Fruit fly (Drosophila melanogaster) whole organism, embryonic: ENCODE data around the gene klu.

Experiments used
- Aef1 ChIP-seq: fragments of 200-800 bp; sonication (Bioruptor generic); IDR thresholded peaks from 3 replicates; pipeline ENCODE4 v1.3.6; 2022; ENCODE audit warnings: missing biosample characterization, missing genetic modification characterization
- CG11085 ChIP-seq: fragments of 200-800 bp; sonication (Bioruptor generic); IDR thresholded peaks from 2 replicates; pipeline ENCODE4 v1.3.6; 2022; ENCODE audit warnings: missing biosample characterization, missing genetic modification characterization
- CG11504 ChIP-seq: fragments of 200-800 bp; sonication (Bioruptor generic); optimal IDR thresholded peaks from 3 replicates; lab custom pipeline; 2019; ENCODE audit warnings: missing biosample characterization, mild to moderate bottlenecking, missing genetic modification characterization, moderate library complexity
- CG14667 ChIP-seq: fragments of 200-800 bp; sonication (Bioruptor generic); IDR thresholded peaks from 2 replicates; pipeline ENCODE4 v1.3.6; 2022; ENCODE audit warnings: missing biosample characterization, missing genetic modification characterization
- CG15696 ChIP-seq: fragments of 200-800 bp; sonication (Bioruptor generic); optimal IDR thresholded peaks from 2 replicates; lab custom pipeline; 2019; ENCODE audit warnings: missing biosample characterization, mild to moderate bottlenecking, missing genetic modification characterization, moderate library complexity
- CG17385 ChIP-seq: fragments of 200-800 bp; sonication (Bioruptor generic); optimal IDR thresholded peaks from 3 replicates; lab custom pipeline; 2018; ENCODE audit warnings: missing biosample characterization, mild to moderate bottlenecking, missing genetic modification characterization
- CG3065 ChIP-seq: fragments of 200-800 bp; sonication (Bioruptor generic); optimal IDR thresholded peaks from 2 replicates; lab custom pipeline; 2016; ENCODE audit warnings: missing biosample characterization, missing genetic modification characterization
- CG7556 ChIP-seq: fragments of 200-800 bp; sonication (Bioruptor generic); optimal IDR thresholded peaks from 2 replicates; lab custom pipeline; 2017; ENCODE audit warnings: missing biosample characterization, mild to moderate bottlenecking, missing genetic modification characterization
- CG8290 ChIP-seq, 3 experiments: fragments of 200-800 bp; sonication (Bioruptor generic); optimal IDR thresholded peaks; 2 replicates each; lab custom pipeline; 2016 to 2019; ENCODE audit warnings: missing biosample characterization in 3 of 3, missing genetic modification characterization in 3 of 3, mild to moderate bottlenecking in 2 of 3, moderate library complexity in 1 of 3
- Deaf1 ChIP-seq: fragments of 200-800 bp; optimal IDR thresholded peaks from 3 replicates; lab custom pipeline; 2019; ENCODE audit warnings: missing biosample characterization, mild to moderate bottlenecking, missing genetic modification characterization, moderate library complexity
- Dfd ChIP-seq, 2 experiments: fragments of >200 bp; optimal IDR thresholded peaks; 2 replicates each; lab custom pipeline; 2017; ENCODE audit warnings: missing biosample characterization in 2 of 2, missing genetic modification characterization in 2 of 2
- E2f1 ChIP-seq: fragments of 200-800 bp; sonication (Bioruptor generic); IDR thresholded peaks from 2 replicates; pipeline ENCODE4 v1.3.6; 2022; ENCODE audit warnings: missing biosample characterization, missing genetic modification characterization
- Hand ChIP-seq: fragments of 200-800 bp; sonication (Bioruptor generic); optimal IDR thresholded peaks from 2 replicates; lab custom pipeline; 2017; ENCODE audit warnings: mild to moderate bottlenecking, missing biosample characterization, missing genetic modification reagents, missing genetic modification characterization
- Mrtf ChIP-seq: fragments of 200-800 bp; sonication (Bioruptor generic); IDR thresholded peaks from 3 replicates; pipeline ENCODE4 v1.3.6; 2022; ENCODE audit warnings: missing biosample characterization, missing genetic modification characterization
- Vsx1 ChIP-seq: fragments of 200-800 bp; sonication (Bioruptor generic); optimal IDR thresholded peaks from 2 replicates; lab custom pipeline; 2017; ENCODE audit warnings: missing biosample characterization, mild to moderate bottlenecking, missing genetic modification characterization, missing genetic modification reagents
- abd-A ChIP-seq: fragments of 200-800 bp; sonication (Bioruptor generic); optimal IDR thresholded peaks from 3 replicates; lab custom pipeline; 2019; ENCODE audit warnings: missing biosample characterization, mild to moderate bottlenecking, missing genetic modification characterization, moderate library complexity
- bab2 ChIP-seq: fragments of 200-800 bp; sonication (Bioruptor generic); optimal IDR thresholded peaks from 2 replicates; lab custom pipeline; 2016; ENCODE audit warnings: missing biosample characterization, missing genetic modification characterization
- bsh ChIP-seq, 2 experiments: fragments of 200-800 bp; sonication (Bioruptor generic); optimal IDR thresholded peaks; 2 replicates each; lab custom pipeline; 2017 to 2018; ENCODE audit warnings: mild to moderate bottlenecking in 2 of 2, missing biosample characterization in 2 of 2, missing genetic modification characterization in 2 of 2, moderate library complexity in 1 of 2
- dysf ChIP-seq: fragments of 200-800 bp; sonication (Bioruptor generic); IDR thresholded peaks from 3 replicates; pipeline ENCODE4 v1.3.6; 2022; ENCODE audit warnings: missing biosample characterization, missing genetic modification characterization
- grn ChIP-seq: fragments of 200-800 bp; sonication (Bioruptor generic); optimal IDR thresholded peaks from 3 replicates; lab custom pipeline; 2017; ENCODE audit warnings: missing biosample characterization, missing genetic modification characterization
- gsb ChIP-seq: fragments of 200-800 bp; sonication (Bioruptor generic); IDR thresholded peaks from 2 replicates; pipeline ENCODE4 v1.3.6; 2022; ENCODE audit warnings: missing biosample characterization, missing genetic modification characterization
- insv ChIP-seq, 2 experiments: fragments of 200-800 bp; sonication (Bioruptor generic); optimal IDR thresholded peaks; 3 replicates each; lab custom pipeline; 2016 to 2018; ENCODE audit warnings: missing biosample characterization in 2 of 2, missing genetic modification characterization in 2 of 2
- kni ChIP-seq: fragments of 200-800 bp; sonication (Bioruptor generic); optimal IDR thresholded peaks from 3 replicates; lab custom pipeline; 2017; ENCODE audit warnings: mild to moderate bottlenecking, missing biosample characterization, missing genetic modification reagents, missing genetic modification characterization
- maf-S ChIP-seq: fragments of 200-800 bp; sonication (Bioruptor generic); optimal IDR thresholded peaks from 2 replicates; lab custom pipeline; 2016; ENCODE audit warnings: missing biosample characterization, missing genetic modification characterization
- nom ChIP-seq: fragments of 200-800 bp; sonication (Bioruptor generic); optimal IDR thresholded peaks from 2 replicates; lab custom pipeline; 2017; ENCODE audit warnings: missing biosample characterization, missing genetic modification characterization, mild to moderate bottlenecking, moderate library complexity, missing genetic modification reagents
- oc ChIP-seq: fragments of 200-800 bp; sonication (Bioruptor generic); optimal IDR thresholded peaks from 2 replicates; lab custom pipeline; 2018; ENCODE audit warnings: missing biosample characterization, mild to moderate bottlenecking, missing genetic modification characterization, moderate library complexity
- pros ChIP-seq: fragments of 200-800 bp; sonication (Bioruptor generic); optimal IDR thresholded peaks from 3 replicates; lab custom pipeline; 2019; ENCODE audit warnings: missing biosample characterization, mild to moderate bottlenecking, missing genetic modification characterization, moderate library complexity
- sd ChIP-seq: fragments of 200-800 bp; sonication (Bioruptor generic); optimal IDR thresholded peaks from 3 replicates; lab custom pipeline; 2018; ENCODE audit warnings: missing biosample characterization, mild to moderate bottlenecking, missing genetic modification characterization, moderate library complexity
- sens ChIP-seq: fragments of 200-800 bp; sonication (Bioruptor generic); peaks from one replicate; lab custom pipeline; 2016; ENCODE audit warnings: missing biosample characterization, missing genetic modification characterization
- vvl ChIP-seq: fragments of 200-800 bp; sonication (Bioruptor generic); IDR thresholded peaks from 2 replicates; pipeline ENCODE4 v1.3.6; 2022; ENCODE audit warnings: missing biosample characterization, missing genetic modification characterization

Gene klu

dm6 chr3L:11025261-11025660, 16.3 kb upstream of the klu start, which contains the start of gene CG32079:
Gene CG32079 (plus strand): TSS chr3L:11025561.
- TF ChIP-seq gsb (GFP tag; lab: Robert Waterston, UW) (no peak), Mrtf (GFP tag; lab: Robert Waterston, UW) (0 out of 3 replicates have a peak, but pooled peaks have one; percentile 35)
- TF ChIP-seq, all 482 proteins: peak for 1

DNA sequence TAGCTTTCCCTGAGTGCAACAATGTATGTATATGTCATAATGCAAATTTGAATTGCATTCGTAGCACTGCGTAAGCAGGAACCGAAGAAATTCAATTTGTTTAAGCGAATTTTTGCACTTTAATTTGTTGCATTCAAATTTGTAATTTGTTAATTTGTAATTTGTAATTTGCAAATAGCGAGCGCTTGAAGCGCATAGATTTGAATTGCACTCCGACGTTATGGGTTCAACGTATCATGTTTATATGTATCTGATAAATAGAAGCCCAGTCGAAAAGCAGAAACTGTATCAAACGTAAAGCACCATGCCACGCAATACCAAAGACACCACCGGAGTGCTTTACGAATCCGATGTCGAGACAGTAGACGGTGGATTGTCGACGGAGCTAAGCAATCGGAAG, 14.2 kb upstream of the klu start, which contains the start of gene Fad2:
Fad2 (plus strand) TSS at position 301 of the 400 bp plus-strand sequence.
- no peak for TF ChIP-seq Aef1 (GFP tag; lab: Robert Waterston, UW)
- TF ChIP-seq Deaf1 (tag; lab: Kevin White, UChicago), result no peak
- peak; percentile 1 for TF ChIP-seq sens (GFP tag; lab: Kevin White, UChicago)
- TF ChIP-seq CG11085, result no peak
- no peak for TF ChIP-seq CG3065 (GFP tag; lab: Kevin White, UChicago)
- no peak for TF ChIP-seq CG8290 (GFP tag; optimal IDR thresholded peaks at IDR 0.05; lab: Kevin White, UChicago)
- no peak for TF ChIP-seq CG8290 (tag; optimal IDR thresholded peaks at IDR 0.05; lab: Kevin White, UChicago)
- no peak for TF ChIP-seq CG7556

- no peak for TF ChIP-seq sd (tag; lab: Kevin White, UChicago)
- TF ChIP-seq Dfd (GFP tag; optimal IDR thresholded peaks at IDR 0.05; lab: Kevin White, UChicago), result peak in 1 of 2 experiments; percentile 34
- peak in 1 of 2 experiments; percentile 7 for TF ChIP-seq bsh (GFP tag; optimal IDR thresholded peaks at IDR 0.05; lab: Kevin White, UChicago)
- peak; percentile 3 for TF ChIP-seq nom (GFP tag; lab: Kevin White, UChicago)
- TF ChIP-seq, all 482 proteins: peak for 3
Observed at dm6 chr3L:11021958-11022357, 13.0 kb upstream of the klu start.

DNA sequence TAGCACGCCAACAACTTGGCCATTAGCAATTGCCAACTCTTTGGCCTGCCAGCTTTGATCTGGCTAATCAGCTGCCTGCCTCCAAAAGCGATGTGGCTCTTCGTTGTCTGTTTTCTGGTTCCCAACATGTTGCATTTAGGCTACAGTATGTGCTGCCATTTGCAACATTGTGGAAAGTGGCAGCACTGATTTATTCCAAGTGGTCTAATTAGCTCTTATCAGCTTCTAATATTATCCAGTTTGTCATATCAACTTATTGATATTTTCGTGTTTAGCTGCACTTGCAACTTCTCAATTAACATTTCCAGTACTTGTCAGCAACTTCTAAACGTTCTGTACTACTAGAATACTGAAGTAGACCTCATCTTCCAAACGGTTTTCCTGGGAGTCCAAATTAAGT, 11.1 kb upstream of the klu start:
- peak; percentile 77 for TF ChIP-seq CG11504
- TF ChIP-seq maf-S (GFP tag; lab: Kevin White, UChicago), result no peak
- TF ChIP-seq Hand (GFP tag; lab: Kevin White, UChicago), result no peak
- no peak for TF ChIP-seq pros (GFP tag; lab: Kevin White, UChicago)
- TF ChIP-seq insv (GFP tag; optimal IDR thresholded peaks at IDR 0.05; lab: Kevin White, UChicago), result peak; percentile 38 to 92
- TF ChIP-seq CG14667 (GFP tag; lab: Robert Waterston, UW), result no peak

- TF ChIP-seq dysf (GFP tag; lab: Robert Waterston, UW) (no peak), oc (tag; lab: Kevin White, UChicago) (peak; percentile 44), Vsx1 (GFP tag; lab: Kevin White, UChicago) (peak; percentile 76), pros (GFP tag; lab: Kevin White, UChicago) (peak; percentile 43), CG17385 (no peak), abd-A (tag; lab: Kevin White, UChicago) (peak; percentile 92), CG15696 (tag; lab: Kevin White, UChicago) (no peak), vvl (0 out of 2 replicates have a peak, but pooled peaks have one; percentile 22), bab2 (no peak), grn (GFP tag; lab: Kevin White, UChicago) (peak; percentile 47), E2f1 (GFP tag; lab: Robert Waterston, UW) (no peak), kni (GFP tag; lab: Kevin White, UChicago) (peak; percentile 50)
- TF ChIP-seq, all 482 proteins: peak for 7
Observed at dm6 chr3L:11015203-11015602, 6.2 kb upstream of the klu start.
